Worm (Caenorhabditis elegans) whole organism, L4 larva: Measurements from ENCODE around the gene F10C2.7.

Experiments
- ZK337.2 ChIP-seq: fragments of 200-800 bp; sonication (Bioruptor generic); IDR thresholded peaks from 2 replicates; pipeline ENCODE4 v1.3.6; 2022; ENCODE audit warnings: missing genetic modification reagents, missing genetic modification characterization, missing compliant biosample characterization
- aha-1 ChIP-seq: fragments of 150-350 bp; peaks from one replicate; lab custom pipeline; 2014; ENCODE audit warnings: missing biosample characterization, missing genetic modification characterization
- ceh-20 ChIP-seq: fragments of 200-800 bp; sonication (Bioruptor generic); IDR thresholded peaks from 2 replicates; pipeline ENCODE4 v1.3.6; 2022; ENCODE audit warnings: missing genetic modification reagents, missing genetic modification characterization, missing compliant biosample characterization
- ctbp-1 ChIP-seq: fragments of 200-800 bp; sonication (Bioruptor generic); IDR thresholded peaks from 2 replicates; pipeline ENCODE4 v1.3.6; 2022; ENCODE audit warnings: missing genetic modification reagents, missing genetic modification characterization, missing compliant biosample characterization
- daf-16 ChIP-seq, 3 experiments: sonication (generic microtip); optimal IDR thresholded peaks; 2 replicates each; lab custom pipeline; 2016 to 2017; ENCODE audit warnings: missing genetic modification characterization in 3 of 3, missing genetic modification reagents in 3 of 3, mild to moderate bottlenecking in 2 of 3, missing compliant biosample characterization in 2 of 3, missing biosample characterization in 1 of 3, moderate library complexity in 1 of 3
- daf-19 ChIP-seq: fragments of 200-800 bp; sonication (Bioruptor generic); conservative IDR thresholded peaks from 2 replicates; pipeline ENCODE4 v1.3.6; 2022; ENCODE audit warnings: missing genetic modification characterization, missing compliant biosample characterization
- dmd-6 ChIP-seq: fragments of 200-800 bp; sonication (Bioruptor generic); IDR thresholded peaks from 2 replicates; pipeline ENCODE4 v1.3.6; 2022; ENCODE audit warnings: missing genetic modification reagents, missing genetic modification characterization, missing compliant biosample characterization
- dmd-9 ChIP-seq: fragments of 200-800 bp; sonication (Bioruptor generic); IDR thresholded peaks from 2 replicates; pipeline ENCODE4 v1.3.6; 2022; ENCODE audit warnings: missing genetic modification reagents, missing genetic modification characterization, missing compliant biosample characterization
- dve-1 ChIP-seq: sonication (generic microtip); optimal IDR thresholded peaks from 2 replicates; lab custom pipeline; 2017; ENCODE audit warnings: antibody characterized with exemption, mild to moderate bottlenecking, missing genetic modification characterization, missing compliant biosample characterization; ENCODE audit not compliant: insufficient read depth
- hif-1 ChIP-seq, 2 experiments: sonication (generic microtip); optimal IDR thresholded peaks; 2 replicates each; lab custom pipeline; 2016 to 2017; ENCODE audit warnings: missing compliant biosample characterization in 2 of 2, missing genetic modification characterization in 2 of 2, missing genetic modification reagents in 2 of 2, missing genotype in 2 of 2, mild to moderate bottlenecking in 1 of 2
- hlh-11 ChIP-seq: fragments of 200-800 bp; sonication (Bioruptor generic); optimal IDR thresholded peaks from 2 replicates; lab custom pipeline; 2018; ENCODE audit warnings: mild to moderate bottlenecking, missing genetic modification characterization, missing compliant biosample characterization
- hlh-30 ChIP-seq: sonication (generic microtip); optimal IDR thresholded peaks from 2 replicates; lab custom pipeline; 2017; ENCODE audit warnings: antibody characterized with exemption, mild to moderate bottlenecking, missing genetic modification characterization, missing compliant biosample characterization; ENCODE audit not compliant: insufficient read depth
- hmg-1.1 ChIP-seq: fragments of 200-800 bp; sonication (Bioruptor generic); IDR thresholded peaks from 2 replicates; pipeline ENCODE4 v1.3.6; 2022; ENCODE audit warnings: missing genetic modification reagents, missing genetic modification characterization, missing compliant biosample characterization
- jun-1 ChIP-seq: fragments of 150-350 bp; optimal IDR thresholded peaks from 2 replicates; lab custom pipeline; 2014; ENCODE audit warnings: missing biosample characterization, missing genetic modification reagents, missing genetic modification characterization
- lsy-2 ChIP-seq, 2 experiments: fragments of 150-350 bp in 1 of 2; sonication (generic microtip) in 1 of 2; optimal IDR thresholded peaks; 2 replicates each; lab custom pipeline; 2014 to 2017; ENCODE audit warnings: missing biosample characterization in 2 of 2, missing genetic modification characterization in 2 of 2
- madf-5 ChIP-seq, 2 experiments: fragments of 200-800 bp; sonication (Bioruptor generic); IDR thresholded peaks; 2 replicates each; pipeline ENCODE4 v1.3.6; 2022; ENCODE audit warnings: missing compliant biosample characterization in 2 of 2, missing genetic modification characterization in 2 of 2
- madf-9 ChIP-seq: fragments of 200-800 bp; sonication (Bioruptor generic); conservative IDR thresholded peaks from 2 replicates; pipeline ENCODE4 v1.3.6; 2022; ENCODE audit warnings: missing genetic modification reagents, missing genetic modification characterization, missing compliant biosample characterization
- mdl-1 ChIP-seq, 2 experiments: fragments of 150-350 bp in 1 of 2; sonication (generic microtip) in 1 of 2; optimal IDR thresholded peaks; 2 replicates each; lab custom pipeline; 2014 to 2017; ENCODE audit warnings: missing biosample characterization in 2 of 2, missing genetic modification characterization in 2 of 2
- mep-1 ChIP-seq: fragments of 150-350 bp; sonication (generic microtip); optimal IDR thresholded peaks from 3 replicates; lab custom pipeline; 2014; ENCODE audit warnings: missing biosample characterization, missing genetic modification characterization
- mxl-2 ChIP-seq: fragments of 200-800 bp; sonication (Bioruptor generic); conservative IDR thresholded peaks from 2 replicates; pipeline ENCODE4 v1.3.6; 2022; ENCODE audit warnings: missing genetic modification reagents, missing genetic modification characterization, missing compliant biosample characterization
- nhr-102 ChIP-seq: sonication (generic microtip); optimal IDR thresholded peaks from 2 replicates; lab custom pipeline; 2016; ENCODE audit warnings: mild to moderate bottlenecking, missing genetic modification characterization, moderate library complexity, missing compliant biosample characterization
- nhr-28 ChIP-seq: fragments of 150-350 bp; optimal IDR thresholded peaks from 2 replicates; lab custom pipeline; 2014; ENCODE audit warnings: missing biosample characterization, missing genetic modification characterization
- nhr-6 ChIP-seq: fragments of 150-350 bp; optimal IDR thresholded peaks from 2 replicates; lab custom pipeline; 2014; ENCODE audit warnings: missing biosample characterization, missing genetic modification characterization
- nhr-77 ChIP-seq: fragments of 150-350 bp; optimal IDR thresholded peaks from 2 replicates; lab custom pipeline; 2014; ENCODE audit warnings: missing biosample characterization, missing genetic modification characterization
- pqm-1 ChIP-seq: sonication (generic microtip); optimal IDR thresholded peaks from 2 replicates; lab custom pipeline; 2017; ENCODE audit warnings: missing biosample characterization, missing genetic modification characterization
- spr-1 ChIP-seq: sonication (generic microtip); optimal IDR thresholded peaks from 2 replicates; lab custom pipeline; 2016; ENCODE audit warnings: mild to moderate bottlenecking, missing genetic modification characterization, missing compliant biosample characterization
- tag-97 ChIP-seq: fragments of 200-800 bp; sonication (Bioruptor generic); IDR thresholded peaks from 2 replicates; pipeline ENCODE4 v1.3.6; 2022; ENCODE audit warnings: missing genetic modification characterization, missing compliant biosample characterization
- zip-2 ChIP-seq: fragments of 150-350 bp; optimal IDR thresholded peaks from 2 replicates; lab custom pipeline; 2014; ENCODE audit warnings: missing biosample characterization, missing genetic modification characterization

F10C2.7 gene

ce11 chrV:12091759-12092158, 38.1 kb downstream of the F10C2.7 start, which contains the start of gene nhr-206 (continued):
- no peak for TF ChIP-seq mxl-2

DNA sequence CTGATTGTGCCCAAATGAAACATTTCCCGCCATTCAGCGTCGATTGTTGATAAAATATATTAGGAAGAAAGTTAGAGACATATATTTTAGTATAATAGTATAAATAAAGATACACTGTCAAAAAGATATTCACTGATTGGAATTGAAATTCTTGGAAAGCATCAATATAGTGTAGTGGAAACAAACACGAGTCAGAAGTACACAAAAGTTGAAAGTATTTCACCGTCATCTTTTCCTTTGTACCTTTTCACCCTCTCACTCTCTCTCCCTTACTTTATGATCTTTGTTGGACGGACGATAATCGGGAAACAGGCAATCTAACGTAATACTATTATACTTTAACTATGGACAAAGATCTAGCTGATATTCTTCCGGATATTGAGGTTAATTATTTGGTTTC, 40.3 kb downstream of the F10C2.7 start, which contains the start of gene nhr-208:
TSS of gene nhr-208 (plus strand) at position 288 of the 400 bp plus-strand sequence.
- TF ChIP-seq spr-1 (tag; lab: Kevin White, UChicago) = no peak
- peak; percentile 15 for TF ChIP-seq dve-1 (tag; lab: Kevin White, UChicago)
- no peak for TF ChIP-seq daf-16 (GFP tag; optimal IDR thresholded peaks at IDR 0.05; lab: Kevin White, UChicago)
- peak; percentile 56 for TF ChIP-seq daf-16 (tag; optimal IDR thresholded peaks at IDR 0.05; lab: Kevin White, UChicago)
- peak; percentile 5 for TF ChIP-seq nhr-102
- TF ChIP-seq hlh-30 = peak; percentile 13
- TF ChIP-seq dmd-6 = 0 out of 2 replicates have a peak, but pooled peaks have one; percentile 18
- TF ChIP-seq nhr-28 (tag; lab: Kevin White, UChicago) = peak; percentile 62
- no peak for TF ChIP-seq jun-1 (tag; lab: Kevin White, UChicago)

DNA sequence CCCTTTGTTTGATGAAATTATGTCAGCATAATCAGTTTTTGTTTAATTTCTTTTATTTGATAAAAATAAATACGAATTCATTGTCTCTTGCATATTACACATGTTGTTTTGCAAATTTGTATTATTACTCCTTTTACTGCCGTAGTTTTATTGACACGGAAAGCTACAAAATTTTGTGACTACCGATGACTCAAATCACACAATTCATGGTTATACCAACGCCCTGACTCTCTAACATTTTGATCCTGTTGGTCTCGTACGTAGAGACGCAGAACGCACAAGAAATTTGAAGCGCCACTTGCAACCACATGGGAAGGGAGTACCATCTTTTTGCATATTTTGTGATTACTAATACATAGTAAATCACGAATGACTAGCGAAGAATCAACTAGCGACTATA, 42.2 kb downstream of the F10C2.7 start, which contains the start of gene nhr-207:
TSS of gene nhr-207 (plus strand) at position 282 of the 400 bp plus-strand sequence.
- TF ChIP-seq mdl-1 (tag; optimal IDR thresholded peaks at IDR 0.05; lab: Kevin White, UChicago) (peak in 1 of 2 experiments; percentile 71), nhr-6 (tag; lab: Kevin White, UChicago) (peak; percentile 85), daf-19 (no peak), tag-97 (GFP tag; lab: Robert Waterston, UW) (no peak), nhr-77 (tag; lab: Kevin White, UChicago) (peak; percentile 20), ceh-20 (GFP tag; lab: Robert Waterston, UW) (no peak), daf-16 (GFP tag; optimal IDR thresholded peaks at IDR 0.05; lab: Kevin White, UChicago) (no peak), daf-16 (tag; optimal IDR thresholded peaks at IDR 0.05; lab: Kevin White, UChicago) (peak; percentile 51), ctbp-1 (GFP tag; lab: Robert Waterston, UW) (no peak), nhr-28 (tag; lab: Kevin White, UChicago) (peak; percentile 95), aha-1 (no peak), dmd-6 (peak; percentile 85), lsy-2 (tag; optimal IDR thresholded peaks at IDR 0.05; lab: Kevin White, UChicago) (no peak), madf-9 (GFP tag; lab: Robert Waterston, UW) (no peak), hlh-11 (tag; lab: Kevin White, UChicago) (peak; percentile 39), dve-1 (tag; lab: Kevin White, UChicago) (peak; percentile 45), spr-1 (tag; lab: Kevin White, UChicago) (no peak), nhr-102 (peak; percentile 54), madf-5 (GFP tag; IDR thresholded peaks at IDR 0.05; lab: Robert Waterston, UW) (no peak), dmd-9 (GFP tag; lab: Robert Waterston, UW) (no peak)

DNA sequence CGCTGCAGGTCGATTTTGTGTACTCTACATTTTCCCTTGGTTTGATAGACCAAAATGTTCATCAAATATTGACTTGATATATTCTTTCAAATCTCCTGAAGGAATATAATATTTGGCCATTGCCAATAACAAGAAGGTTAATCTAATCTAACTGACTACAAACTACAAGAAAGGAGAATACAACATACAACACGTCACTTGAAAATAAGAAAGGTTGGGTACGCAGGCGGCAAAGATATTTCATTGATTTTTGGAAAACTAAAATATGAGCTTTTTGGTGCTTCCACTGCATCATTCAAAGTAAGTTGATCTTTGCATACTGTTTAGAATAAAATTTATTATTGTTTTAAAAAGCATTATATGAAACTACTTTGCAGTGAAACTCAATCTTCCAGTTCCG, 44.4 kb downstream of the F10C2.7 start, which contains the start of gene nhr-209:
TSS of gene nhr-209 (plus strand) at position 27 of the 400 bp plus-strand sequence.
- no peak for TF ChIP-seq hif-1 (tag; optimal IDR thresholded peaks at IDR 0.05; lab: Kevin White, UChicago)
- peak; percentile 82 for TF ChIP-seq nhr-28 (tag; lab: Kevin White, UChicago)

DNA sequence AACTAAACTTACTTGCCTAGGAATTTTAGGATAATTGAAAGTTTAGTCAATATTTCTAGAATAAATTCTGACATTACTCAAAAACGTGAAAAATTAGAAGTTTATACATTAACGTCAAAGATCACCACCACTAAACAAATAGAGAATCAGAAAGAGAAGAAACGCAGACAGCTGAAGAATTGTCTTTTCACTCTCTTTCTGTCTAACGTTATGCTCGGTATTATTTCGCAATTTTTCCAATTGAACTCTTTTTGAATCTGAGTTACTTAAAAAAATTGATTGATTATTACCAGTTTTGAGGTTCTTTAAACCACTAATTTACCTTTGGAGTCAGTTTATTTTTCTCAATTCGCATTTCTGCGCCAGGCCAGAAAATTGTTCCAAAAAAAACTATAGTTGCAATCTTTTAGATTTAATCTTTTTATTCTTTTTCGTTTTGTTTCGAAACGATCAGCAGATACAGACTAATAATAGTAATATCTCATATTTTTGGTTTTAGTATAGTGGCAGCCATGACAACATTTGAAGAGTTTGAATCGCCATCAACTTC, 47.2 kb downstream of the F10C2.7 start, which contains the start of gene nhr-154:
TSS of gene nhr-154 (plus strand) at position 500 of the 550 bp plus-strand sequence.
- no peak for TF ChIP-seq zip-2 (tag; lab: Kevin White, UChicago)
- TF ChIP-seq nhr-6 (tag; lab: Kevin White, UChicago) = peak; percentile 81
- TF ChIP-seq nhr-28 (tag; lab: Kevin White, UChicago) = peak; percentile 39
- TF ChIP-seq dve-1 (tag; lab: Kevin White, UChicago) = peak; percentile 48
- TF ChIP-seq hmg-1.1 (GFP tag; lab: Robert Waterston, UW) = peak; percentile 52; the same call in 1 of the 2 replicates
- peak; percentile 52 for TF ChIP-seq aha-1
- TF ChIP-seq pqm-1 = peak; percentile 4
- TF ChIP-seq ZK337.2 (GFP tag; lab: Robert Waterston, UW) = no peak
- peak; percentile 6; the same call in 1 of the 2 replicates for TF ChIP-seq dmd-6
- peak; percentile 20 for TF ChIP-seq mep-1 (tag; lab: Kevin White, UChicago)
- TF ChIP-seq lsy-2 (tag; optimal IDR thresholded peaks at IDR 0.05; lab: Kevin White, UChicago) = peak in 1 of 2 experiments; percentile 49
- TF ChIP-seq ceh-20 (GFP tag; lab: Robert Waterston, UW) = no peak
- TF ChIP-seq hif-1 (tag; optimal IDR thresholded peaks at IDR 0.05; lab: Kevin White, UChicago) = peak in 1 of 2 experiments; percentile 62
- TF ChIP-seq daf-16 (GFP tag; optimal IDR thresholded peaks at IDR 0.05; lab: Kevin White, UChicago) = no peak
- peak; percentile 33 for TF ChIP-seq daf-16 (tag; optimal IDR thresholded peaks at IDR 0.05; lab: Kevin White, UChicago)
